Worm (Caenorhabditis elegans) whole organism, young adult: ENCODE results near the gene ent-4.

Source experiments
- D2030.7 ChIP-seq: fragments of 200-800 bp; sonication (Bioruptor generic); IDR thresholded peaks from 2 replicates; pipeline ENCODE4 v1.3.6; 2022; ENCODE audit warnings: missing genetic modification reagents, missing genetic modification characterization, missing compliant biosample characterization
- F37B4.10 ChIP-seq: fragments of 200-800 bp; sonication (Bioruptor generic); IDR thresholded peaks from 2 replicates; pipeline ENCODE4 v1.3.6; 2022; ENCODE audit warnings: missing genetic modification characterization, missing compliant biosample characterization
- T07F8.4 ChIP-seq: sonication (generic microtip); optimal IDR thresholded peaks from 2 replicates; lab custom pipeline; 2016; ENCODE audit warnings: mild to moderate bottlenecking, missing genetic modification characterization, moderate library complexity, missing compliant biosample characterization
- Y53F4B.3 ChIP-seq: fragments of 200-800 bp; sonication (Bioruptor generic); IDR thresholded peaks from 2 replicates; pipeline ENCODE4 v1.3.6; 2022; ENCODE audit warnings: missing genetic modification reagents, missing genetic modification characterization, missing compliant biosample characterization
- akir-1 ChIP-seq: fragments of 200-800 bp; sonication (Bioruptor generic); optimal IDR thresholded peaks from 2 replicates; lab custom pipeline; 2018; ENCODE audit warnings: mild to moderate bottlenecking, missing genetic modification characterization, moderate library complexity, missing compliant biosample characterization
- attf-3 ChIP-seq: fragments of 200-800 bp; sonication (Bioruptor generic); conservative IDR thresholded peaks from 2 replicates; pipeline ENCODE4 v1.3.6; 2022; ENCODE audit warnings: missing genetic modification reagents, missing genetic modification characterization, missing compliant biosample characterization
- attf-5 ChIP-seq: fragments of 200-800 bp; sonication (Bioruptor generic); optimal IDR thresholded peaks from 2 replicates; lab custom pipeline; 2018; ENCODE audit warnings: mild to moderate bottlenecking, missing genetic modification characterization, missing compliant biosample characterization
- attf-6 ChIP-seq: fragments of 200-800 bp; sonication (Bioruptor generic); IDR thresholded peaks from 2 replicates; pipeline ENCODE4 v1.3.6; 2022; ENCODE audit warnings: missing genetic modification reagents, missing genetic modification characterization, missing compliant biosample characterization
- ceh-91 ChIP-seq: fragments of 200-800 bp; sonication (Bioruptor generic); IDR thresholded peaks from 2 replicates; pipeline ENCODE4 v1.3.6; 2022; ENCODE audit warnings: missing genetic modification reagents, missing genetic modification characterization, missing compliant biosample characterization
- chd-7 ChIP-seq: sonication (generic microtip); optimal IDR thresholded peaks from 2 replicates; lab custom pipeline; 2016; ENCODE audit warnings: mild to moderate bottlenecking, missing genetic modification characterization, moderate library complexity, missing compliant biosample characterization
- die-1 ChIP-seq: sonication (generic microtip); optimal IDR thresholded peaks from 2 replicates; lab custom pipeline; 2016; ENCODE audit warnings: missing genotype, mild to moderate bottlenecking, missing genetic modification characterization, missing compliant biosample characterization
- ekl-4 ChIP-seq: fragments of 200-800 bp; sonication (Bioruptor generic); IDR thresholded peaks from 2 replicates; pipeline ENCODE4 v1.3.6; 2022; ENCODE audit warnings: missing genetic modification reagents, missing genetic modification characterization, missing compliant biosample characterization
- ets-4 ChIP-seq: fragments of 200-800 bp; sonication (Bioruptor generic); optimal IDR thresholded peaks from 2 replicates; lab custom pipeline; 2018; ENCODE audit warnings: mild to moderate bottlenecking, missing genetic modification characterization, missing compliant biosample characterization
- fkh-3 ChIP-seq: sonication (generic microtip); optimal IDR thresholded peaks from 2 replicates; lab custom pipeline; 2016; ENCODE audit warnings: mild to moderate bottlenecking, missing genetic modification characterization, missing compliant biosample characterization
- gei-17 ChIP-seq: fragments of 200-800 bp; sonication (Bioruptor generic); optimal IDR thresholded peaks from 2 replicates; lab custom pipeline; 2018; ENCODE audit warnings: mild to moderate bottlenecking, missing genetic modification characterization, missing compliant biosample characterization
- hlh-26 ChIP-seq: fragments of 200-800 bp; sonication (Bioruptor generic); conservative IDR thresholded peaks from 2 replicates; pipeline ENCODE4 v1.3.6; 2022; ENCODE audit warnings: missing genetic modification reagents, missing genetic modification characterization, missing compliant biosample characterization
- hrde-1 ChIP-seq: sonication (generic microtip); optimal IDR thresholded peaks from 2 replicates; lab custom pipeline; 2016; ENCODE audit warnings: missing genetic modification characterization, mild to moderate bottlenecking, missing compliant biosample characterization, moderate library complexity, missing genotype, missing genetic modification reagents, borderline replicate concordance
- let-526 ChIP-seq: fragments of 200-800 bp; sonication (Bioruptor generic); IDR thresholded peaks from 2 replicates; pipeline ENCODE4 v1.3.6; 2022; ENCODE audit warnings: missing genetic modification reagents, missing genetic modification characterization, missing compliant biosample characterization
- let-607 ChIP-seq, 2 experiments: fragments of 200-800 bp in 1 of 2; sonication (Bioruptor generic) in 1 of 2; sonication (generic microtip) in 1 of 2; optimal IDR thresholded peaks; 2 replicates each; lab custom pipeline; 2016 to 2018; ENCODE audit warnings: mild to moderate bottlenecking in 2 of 2, missing compliant biosample characterization in 2 of 2, missing genetic modification characterization in 2 of 2, moderate library complexity in 2 of 2, missing genotype in 1 of 2
- lin-26 ChIP-seq: fragments of 200-800 bp; sonication (Bioruptor generic); IDR thresholded peaks from 2 replicates; pipeline ENCODE4 v1.3.6; 2022; ENCODE audit warnings: missing genetic modification reagents, missing genetic modification characterization, missing compliant biosample characterization
- lin-35 ChIP-seq, 3 experiments: fragments of 150-350 bp in 2 of 3; sonication (generic microtip) in 1 of 3; optimal IDR thresholded peaks; 2 replicates each; lab custom pipeline; 2014 to 2018; ENCODE audit warnings: missing biosample characterization in 3 of 3, missing genetic modification characterization in 3 of 3, missing genetic modification reagents in 3 of 3
- lin-40 ChIP-seq: sonication (generic microtip); optimal IDR thresholded peaks from 2 replicates; lab custom pipeline; 2016; ENCODE audit warnings: missing genetic modification characterization, mild to moderate bottlenecking, missing compliant biosample characterization, missing genotype, missing genetic modification reagents
- lsl-1 ChIP-seq: fragments of 200-800 bp; sonication (Bioruptor generic); optimal IDR thresholded peaks from 2 replicates; lab custom pipeline; 2018; ENCODE audit warnings: mild to moderate bottlenecking, missing genetic modification characterization, moderate library complexity, missing compliant biosample characterization
- madf-3 ChIP-seq: fragments of 200-800 bp; sonication (Bioruptor generic); IDR thresholded peaks from 2 replicates; pipeline ENCODE4 v1.3.6; 2022; ENCODE audit warnings: missing genetic modification reagents, missing genetic modification characterization, missing compliant biosample characterization
- madf-6 ChIP-seq: fragments of 200-800 bp; sonication (Bioruptor generic); IDR thresholded peaks from 2 replicates; pipeline ENCODE4 v1.3.6; 2022; ENCODE audit warnings: missing genetic modification reagents, missing genetic modification characterization, missing compliant biosample characterization
- madf-8 ChIP-seq: fragments of 200-800 bp; sonication (Bioruptor generic); conservative IDR thresholded peaks from 2 replicates; pipeline ENCODE4 v1.3.6; 2022; ENCODE audit warnings: missing genetic modification reagents, missing genetic modification characterization, missing compliant biosample characterization
- mcd-1 ChIP-seq: fragments of 200-800 bp; sonication (Bioruptor generic); IDR thresholded peaks from 2 replicates; pipeline ENCODE4 v1.3.6; 2022; ENCODE audit warnings: missing genetic modification reagents, missing genetic modification characterization, missing compliant biosample characterization
- mes-4 ChIP-seq: sonication (generic microtip); optimal IDR thresholded peaks from 2 replicates; lab custom pipeline; 2016; ENCODE audit warnings: missing genotype, missing genetic modification characterization, missing compliant biosample characterization
- nfya-2 ChIP-seq: fragments of 200-800 bp; sonication (Bioruptor generic); IDR thresholded peaks from 2 replicates; pipeline ENCODE4 v1.3.6; 2022; ENCODE audit warnings: missing genetic modification reagents, missing genetic modification characterization, missing compliant biosample characterization
- nhr-27 ChIP-seq: fragments of 200-800 bp; sonication (Bioruptor generic); optimal IDR thresholded peaks from 2 replicates; lab custom pipeline; 2018; ENCODE audit warnings: mild to moderate bottlenecking, missing genetic modification characterization, moderate library complexity, missing compliant biosample characterization
- nhr-80 ChIP-seq: sonication (generic microtip); optimal IDR thresholded peaks from 2 replicates; lab custom pipeline; 2016; ENCODE audit warnings: missing genetic modification characterization, missing compliant biosample characterization
- pbrm-1 ChIP-seq: fragments of 200-800 bp; sonication (Bioruptor generic); IDR thresholded peaks from 2 replicates; pipeline ENCODE4 v1.3.6; 2022; ENCODE audit warnings: missing genetic modification reagents, missing genetic modification characterization, missing compliant biosample characterization
- repo-1 ChIP-seq: sonication (generic microtip); optimal IDR thresholded peaks from 2 replicates; lab custom pipeline; 2017; ENCODE audit warnings: mild to moderate bottlenecking, missing genetic modification characterization, missing compliant biosample characterization
- snpc-4 ChIP-seq, 5 experiments: fragments of 150-350 bp in 1 of 5; sonication (generic microtip) in 4 of 5; optimal IDR thresholded peaks; 2 replicates each; lab custom pipeline; 2014 to 2018; ENCODE audit warnings: missing genetic modification characterization in 5 of 5, missing biosample characterization in 3 of 5, antibody characterized with exemption in 2 of 5, mild to moderate bottlenecking in 2 of 5, missing compliant biosample characterization in 2 of 5, missing genotype in 2 of 5, moderate library complexity in 2 of 5, missing genetic modification reagents in 1 of 5
- sptf-2 ChIP-seq: fragments of 200-800 bp; sonication (Bioruptor generic); optimal IDR thresholded peaks from 2 replicates; lab custom pipeline; 2018; ENCODE audit warnings: mild to moderate bottlenecking, missing genetic modification characterization, missing compliant biosample characterization
- tbp1 ChIP-seq: fragments of 200-800 bp; sonication (Bioruptor generic); optimal IDR thresholded peaks from 2 replicates; lab custom pipeline; 2018; ENCODE audit warnings: mild to moderate bottlenecking, missing genetic modification characterization, missing compliant biosample characterization
- xnd-1 ChIP-seq: sonication (generic microtip); optimal IDR thresholded peaks from 2 replicates; lab custom pipeline; 2016; ENCODE audit warnings: missing genotype, missing genetic modification reagents, missing genetic modification characterization, missing compliant biosample characterization
- ztf-18 ChIP-seq: sonication (generic microtip); optimal IDR thresholded peaks from 2 replicates; lab custom pipeline; 2016; ENCODE audit warnings: missing genotype, mild to moderate bottlenecking, missing genetic modification characterization, missing compliant biosample characterization
- ztf-28 ChIP-seq: fragments of 200-800 bp; sonication (Bioruptor generic); IDR thresholded peaks from 2 replicates; pipeline ENCODE4 v1.3.6; 2022; ENCODE audit warnings: missing genetic modification reagents, missing genetic modification characterization, missing compliant biosample characterization

ent-4 gene

DNA sequence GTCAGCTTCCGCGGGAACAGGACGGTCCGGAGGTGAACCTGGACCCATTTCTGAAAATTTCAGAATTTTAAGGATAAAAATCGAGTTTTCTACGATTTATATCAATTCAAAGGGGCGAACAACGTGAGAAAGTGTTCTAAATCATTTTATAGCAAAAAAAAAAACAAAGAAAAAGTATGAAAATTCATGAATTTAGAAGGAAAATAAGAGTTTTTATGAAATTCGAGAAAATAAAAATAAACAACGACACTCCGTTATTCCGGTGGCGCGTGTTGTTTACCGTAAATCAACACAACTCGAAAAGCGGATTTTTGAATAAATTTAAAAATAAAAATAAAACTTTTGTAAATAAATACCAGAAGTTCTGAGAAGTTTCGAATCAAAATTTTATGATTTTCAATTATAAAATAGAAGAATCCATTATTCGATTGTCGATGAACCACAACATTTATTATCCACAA lies 39.7 kb upstream of the ent-4 start, which contains the start of gene nyn-1:
Gene nyn-1, minus strand, starts transcription at position 51 of the 461 bp plus-strand sequence.
- TF ChIP-seq attf-6 (peak; percentile 79), ztf-28 (no peak), attf-3 (GFP tag; lab: Robert Waterston, UW) (peak; percentile 91), snpc-4 (GFP tag; optimal IDR thresholded peaks at IDR 0.05; lab: Kevin White, UChicago) (peak; percentile 66), snpc-4 (tag; optimal IDR thresholded peaks at IDR 0.05; lab: Kevin White, UChicago) (peak in 3 of 4 experiments; percentile 60 to 73 (median 70)), sptf-2 (no peak)
- TF ChIP-seq, all 124 proteins: peak for 3

- TF ChIP-seq akir-1 (GFP tag; lab: Kevin White, UChicago), result no peak
- no peak for TF ChIP-seq let-526 (GFP tag; lab: Robert Waterston, UW)
- TF ChIP-seq die-1 (tag; lab: Kevin White, UChicago), result no peak
- TF ChIP-seq attf-6, result peak; percentile 59; the same call in 1 of the 2 replicates
- TF ChIP-seq madf-6 (GFP tag; lab: Robert Waterston, UW), result 0 out of 2 replicates have a peak, but pooled peaks have one; percentile 17
- no peak for TF ChIP-seq lin-35 (GFP tag; optimal IDR thresholded peaks at IDR 0.05; lab: Kevin White, UChicago)
- TF ChIP-seq ekl-4 (GFP tag; lab: Robert Waterston, UW), result no peak
- TF ChIP-seq tbp1, result peak; percentile 28
- 0 out of 2 replicates have a peak, but pooled peaks have one; percentile 39 for TF ChIP-seq attf-3 (GFP tag; lab: Robert Waterston, UW)
- peak; percentile 74 for TF ChIP-seq lsl-1 (GFP tag; lab: Kevin White, UChicago)
- TF ChIP-seq snpc-4 (GFP tag; optimal IDR thresholded peaks at IDR 0.05; lab: Kevin White, UChicago), result peak; percentile 45
- TF ChIP-seq snpc-4 (tag; optimal IDR thresholded peaks at IDR 0.05; lab: Kevin White, UChicago), result peak in 3 of 4 experiments; percentile 77 to 85 (median 84)
Observed at ce11 chrIV:13687631-13688030, 39.1 kb upstream of the ent-4 start.

ce11 chrIV:13689302-13689880 lies 37.3 kb upstream of the ent-4 start, which contains the start of gene T23G4.2:
Gene T23G4.2, minus strand, starts transcription at chrIV:13689556.
- TF ChIP-seq nhr-80 (tag; lab: Kevin White, UChicago) (no peak), F37B4.10 (GFP tag; lab: Robert Waterston, UW) (no peak), pbrm-1 (GFP tag; lab: Robert Waterston, UW) (no peak), repo-1 (tag; lab: Kevin White, UChicago) (no peak), ets-4 (GFP tag; lab: Kevin White, UChicago) (no peak), T07F8.4 (tag; lab: Kevin White, UChicago) (no peak), nhr-27 (tag; lab: Kevin White, UChicago) (no peak), snpc-4 (GFP tag; optimal IDR thresholded peaks at IDR 0.05; lab: Kevin White, UChicago) (no peak), snpc-4 (tag; optimal IDR thresholded peaks at IDR 0.05; lab: Kevin White, UChicago) (no peak), mcd-1 (GFP tag; lab: Robert Waterston, UW) (no peak), madf-3 (GFP tag; lab: Robert Waterston, UW) (no peak), D2030.7 (GFP tag; lab: Robert Waterston, UW) (no peak), ztf-18 (no peak), lin-40 (tag; lab: Kevin White, UChicago) (no peak), hlh-26 (GFP tag; lab: Robert Waterston, UW) (no peak), fkh-3 (tag; lab: Kevin White, UChicago) (no peak), chd-7 (no peak), mes-4 (no peak), xnd-1 (no peak), let-607 (tag; optimal IDR thresholded peaks at IDR 0.05; lab: Kevin White, UChicago) (no peak)

DNA sequence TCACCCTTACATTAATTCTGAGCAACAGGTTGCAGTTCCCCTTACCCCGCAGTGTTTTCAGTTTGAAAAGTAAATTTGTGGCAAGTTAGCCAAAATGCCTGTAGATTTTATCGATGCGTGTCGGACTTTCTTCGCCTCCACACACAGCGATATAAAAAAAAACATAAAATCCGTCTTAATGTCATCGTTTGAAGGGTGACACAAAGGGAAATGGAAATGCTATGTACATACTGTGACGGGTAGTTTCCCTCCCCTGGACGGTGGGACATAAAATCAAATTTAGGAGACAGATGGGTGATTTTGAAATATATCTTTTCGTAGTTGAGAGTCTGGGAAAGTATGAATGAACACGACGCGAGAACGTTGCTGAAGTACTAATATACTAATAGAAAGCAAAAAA lies 34.2 kb upstream of the ent-4 start:
- TF ChIP-seq nfya-2 (no peak), hrde-1 (tag; lab: Kevin White, UChicago) (no peak), Y53F4B.3 (GFP tag; lab: Robert Waterston, UW) (no peak), attf-5 (GFP tag; lab: Kevin White, UChicago) (no peak), gei-17 (GFP tag; lab: Kevin White, UChicago) (no peak), madf-8 (no peak), ceh-91 (GFP tag; lab: Robert Waterston, UW) (no peak), lin-26 (GFP tag; lab: Robert Waterston, UW) (no peak), fkh-3 (tag; lab: Kevin White, UChicago) (no peak)
